Fruit fly (Drosophila melanogaster) whole organism, embryonic: ENCODE data around the gene Usf.
A peak's percentile ranks its signal among the peaks of the same experiment; 100 is the strongest.

ENCODE experiments used
- Bdp1 ChIP-seq: fragments of 200-800 bp; sonication (Bioruptor generic); optimal IDR thresholded peaks from 3 replicates; lab custom pipeline; 2016; ENCODE audit warnings: missing biosample characterization, missing genetic modification characterization
- C15 ChIP-seq: fragments of 200-800 bp; sonication (Bioruptor generic); IDR thresholded peaks from 3 replicates; pipeline ENCODE4 v1.3.6; 2022; ENCODE audit warnings: missing biosample characterization, missing genetic modification characterization
- CG12769 ChIP-seq: fragments of 200-800 bp; sonication (Bioruptor generic); optimal IDR thresholded peaks from 2 replicates; lab custom pipeline; 2019; ENCODE audit warnings: missing biosample characterization, mild to moderate bottlenecking, missing genetic modification characterization, moderate library complexity
- CG13296 ChIP-seq: fragments of 200-800 bp; sonication (Bioruptor generic); optimal IDR thresholded peaks from 3 replicates; lab custom pipeline; 2018; ENCODE audit warnings: missing biosample characterization, mild to moderate bottlenecking, missing genetic modification characterization
- CG14667 ChIP-seq: fragments of 200-800 bp; sonication (Bioruptor generic); IDR thresholded peaks from 2 replicates; pipeline ENCODE4 v1.3.6; 2022; ENCODE audit warnings: missing biosample characterization, missing genetic modification characterization
- CG14860 ChIP-seq: fragments of 200-800 bp; sonication (Bioruptor generic); IDR thresholded peaks from 3 replicates; pipeline ENCODE4 v1.3.6; 2022; ENCODE audit warnings: missing biosample characterization, missing genetic modification characterization; ENCODE audit not compliant: partially characterized antibody
- CG15073 ChIP-seq: fragments of 200-800 bp; sonication (Bioruptor generic); optimal IDR thresholded peaks from 2 replicates; lab custom pipeline; 2016; ENCODE audit warnings: missing biosample characterization, missing genetic modification characterization
- CG1602 ChIP-seq: fragments of 200-800 bp; sonication (Bioruptor generic); optimal IDR thresholded peaks from 3 replicates; lab custom pipeline; 2016; ENCODE audit warnings: missing biosample characterization, missing genetic modification characterization
- CG2199 ChIP-seq: fragments of 200-800 bp; sonication (Bioruptor generic); IDR thresholded peaks from 3 replicates; pipeline ENCODE4 v1.3.6; 2022; ENCODE audit warnings: missing biosample characterization, missing genetic modification characterization
- CG30431 ChIP-seq: fragments of 200-800 bp; sonication (Bioruptor generic); optimal IDR thresholded peaks from 2 replicates; lab custom pipeline; 2017; ENCODE audit warnings: missing biosample characterization, missing genetic modification characterization
- CG7357 ChIP-seq: fragments of 200-800 bp; sonication (Bioruptor generic); IDR thresholded peaks from 3 replicates; pipeline ENCODE4 v1.3.6; 2022; ENCODE audit warnings: missing biosample characterization, missing genetic modification characterization
- CG8281 ChIP-seq: fragments of 200-800 bp; sonication (Bioruptor generic); optimal IDR thresholded peaks from 2 replicates; lab custom pipeline; 2018; ENCODE audit warnings: missing biosample characterization, mild to moderate bottlenecking, missing genetic modification characterization, moderate library complexity
- CG9437 ChIP-seq: fragments of 200-800 bp; sonication (Bioruptor generic); optimal IDR thresholded peaks from 2 replicates; lab custom pipeline; 2018; ENCODE audit warnings: missing biosample characterization, mild to moderate bottlenecking, missing genetic modification characterization
- CTCF ChIP-seq: fragments of 200-800 bp; sonication (Bioruptor generic); optimal IDR thresholded peaks from 2 replicates; lab custom pipeline; 2017; ENCODE audit warnings: missing biosample characterization, mild to moderate bottlenecking, missing genetic modification characterization, moderate library complexity
- Deaf1 ChIP-seq: fragments of 200-800 bp; optimal IDR thresholded peaks from 3 replicates; lab custom pipeline; 2019; ENCODE audit warnings: missing biosample characterization, mild to moderate bottlenecking, missing genetic modification characterization, moderate library complexity
- Dll ChIP-seq: fragments of 200-800 bp; sonication (Bioruptor generic); IDR thresholded peaks from 4 replicates; pipeline ENCODE4 v1.3.6; 2022; ENCODE audit warnings: missing biosample characterization, missing genetic modification characterization; ENCODE audit not compliant: partially characterized antibody
- Dp ChIP-seq: fragments of 200-800 bp; sonication (Bioruptor generic); optimal IDR thresholded peaks from 2 replicates; lab custom pipeline; 2018; ENCODE audit warnings: missing biosample characterization, mild to moderate bottlenecking, missing genetic modification characterization, moderate library complexity
- Drgx ChIP-seq: fragments of 200-800 bp; sonication (Bioruptor generic); IDR thresholded peaks from 2 replicates; pipeline ENCODE4 v1.3.6; 2022; ENCODE audit warnings: missing biosample characterization, missing genetic modification characterization
- Lim3 ChIP-seq: fragments of 200-800 bp; sonication (Bioruptor generic); IDR thresholded peaks from 2 replicates; pipeline ENCODE4 v1.3.6; 2022; ENCODE audit warnings: missing biosample characterization, missing genetic modification characterization
- Meics ChIP-seq: fragments of 200-800 bp; sonication (Bioruptor generic); optimal IDR thresholded peaks from 2 replicates; lab custom pipeline; 2017; ENCODE audit warnings: missing biosample characterization, mild to moderate bottlenecking, missing genetic modification characterization
- Nf-YB ChIP-seq: fragments of 200-800 bp; sonication (Bioruptor generic); optimal IDR thresholded peaks from 3 replicates; lab custom pipeline; 2019; ENCODE audit warnings: missing biosample characterization, mild to moderate bottlenecking, missing genetic modification characterization, moderate library complexity
- Nf-YC ChIP-seq: fragments of 200-800 bp; optimal IDR thresholded peaks from 3 replicates; lab custom pipeline; 2019; ENCODE audit warnings: missing biosample characterization, mild to moderate bottlenecking, missing genetic modification characterization, moderate library complexity
- Opbp ChIP-seq: fragments of 200-800 bp; sonication (Bioruptor generic); IDR thresholded peaks from 3 replicates; pipeline ENCODE4 v1.3.6; 2022; ENCODE audit warnings: missing biosample characterization, missing genetic modification characterization; ENCODE audit not compliant: partially characterized antibody
- Pdp1 ChIP-seq, 2 experiments: fragments of 200-800 bp; sonication (Bioruptor generic); optimal IDR thresholded peaks; 3 replicates each; lab custom pipeline; 2016; ENCODE audit warnings: missing biosample characterization in 2 of 2, missing genetic modification characterization in 2 of 2, mild to moderate bottlenecking in 1 of 2, moderate library complexity in 1 of 2
- Ptx1 ChIP-seq: fragments of 200-800 bp; sonication (Bioruptor generic); IDR thresholded peaks from 2 replicates; pipeline ENCODE4 v1.3.6; 2022; ENCODE audit warnings: missing biosample characterization, missing genetic modification characterization
- Side ChIP-seq: fragments of 200-800 bp; sonication (Bioruptor generic); optimal IDR thresholded peaks from 2 replicates; lab custom pipeline; 2016; ENCODE audit warnings: missing biosample characterization, missing genetic modification characterization
- Six4 ChIP-seq: fragments of 200-800 bp; sonication (Bioruptor generic); optimal IDR thresholded peaks from 2 replicates; lab custom pipeline; 2016; ENCODE audit warnings: missing biosample characterization, missing genetic modification characterization
- Spps ChIP-seq: fragments of 200-800 bp; sonication (Bioruptor generic); optimal IDR thresholded peaks from 2 replicates; lab custom pipeline; 2018; ENCODE audit warnings: missing biosample characterization, mild to moderate bottlenecking, missing genetic modification characterization
- Ssrp ChIP-seq: fragments of 200-800 bp; sonication (Bioruptor generic); optimal IDR thresholded peaks from 2 replicates; lab custom pipeline; 2018; ENCODE audit warnings: missing biosample characterization, mild to moderate bottlenecking, missing genetic modification characterization, moderate library complexity
- aop ChIP-seq: fragments of 200-800 bp; sonication (Bioruptor generic); IDR thresholded peaks from 2 replicates; pipeline ENCODE4 v1.3.6; 2022; ENCODE audit warnings: missing biosample characterization, missing genetic modification characterization
- btn ChIP-seq: fragments of 200-800 bp; sonication (Bioruptor generic); optimal IDR thresholded peaks from 2 replicates; lab custom pipeline; 2016; ENCODE audit warnings: missing biosample characterization, missing genetic modification characterization
- cad ChIP-seq: fragments of >200 bp; optimal IDR thresholded peaks from 2 replicates; lab custom pipeline; 2017; ENCODE audit warnings: missing biosample characterization, missing genetic modification characterization
- cas ChIP-seq: fragments of 200-800 bp; sonication (Bioruptor generic); IDR thresholded peaks from 2 replicates; pipeline ENCODE4 v1.3.6; 2022; ENCODE audit warnings: missing biosample characterization, missing genetic modification characterization
- chinmo ChIP-seq: fragments of 200-800 bp; sonication (Bioruptor generic); IDR thresholded peaks from 4 replicates; pipeline ENCODE4 v1.3.6; 2022; ENCODE audit warnings: missing biosample characterization, missing genetic modification characterization; ENCODE audit not compliant: partially characterized antibody
- crc ChIP-seq: fragments of 200-800 bp; sonication (Bioruptor generic); optimal IDR thresholded peaks from 2 replicates; lab custom pipeline; 2016; ENCODE audit warnings: missing biosample characterization, missing genetic modification characterization
- dimm ChIP-seq: fragments of 200-800 bp; sonication (Bioruptor generic); IDR thresholded peaks from 2 replicates; pipeline ENCODE4 v1.3.6; 2022; ENCODE audit warnings: missing biosample characterization, missing genetic modification characterization
- gcm2 ChIP-seq: fragments of 200-800 bp; sonication (Bioruptor generic); optimal IDR thresholded peaks from 2 replicates; lab custom pipeline; 2016; ENCODE audit warnings: missing biosample characterization, missing genetic modification characterization
- ken ChIP-seq: fragments of 200-800 bp; sonication (Bioruptor generic); IDR thresholded peaks from 3 replicates; pipeline ENCODE4 v1.3.6; 2022; ENCODE audit warnings: missing biosample characterization, missing genetic modification characterization
- kni ChIP-seq: fragments of 200-800 bp; sonication (Bioruptor generic); optimal IDR thresholded peaks from 3 replicates; lab custom pipeline; 2017; ENCODE audit warnings: mild to moderate bottlenecking, missing biosample characterization, missing genetic modification reagents, missing genetic modification characterization
- nau ChIP-seq: fragments of 200-800 bp; sonication (Bioruptor generic); optimal IDR thresholded peaks from 3 replicates; lab custom pipeline; 2017; ENCODE audit warnings: missing biosample characterization, mild to moderate bottlenecking, missing genetic modification characterization, missing genetic modification reagents
- nerfin-2 ChIP-seq: fragments of 200-800 bp; sonication (Bioruptor generic); IDR thresholded peaks from 2 replicates; pipeline ENCODE4 v1.3.6; 2022; ENCODE audit warnings: missing biosample characterization, missing genetic modification characterization; ENCODE audit not compliant: partially characterized antibody
- pfk ChIP-seq: fragments of 200-800 bp; sonication (Bioruptor generic); optimal IDR thresholded peaks from 2 replicates; lab custom pipeline; 2018; ENCODE audit warnings: missing biosample characterization, mild to moderate bottlenecking, missing genetic modification characterization, moderate library complexity
- psq ChIP-seq: fragments of 200-800 bp; sonication (Bioruptor generic); optimal IDR thresholded peaks from 2 replicates; lab custom pipeline; 2017; ENCODE audit warnings: missing biosample characterization, missing genetic modification characterization
- pum ChIP-seq: fragments of 200-800 bp; sonication (Bioruptor generic); optimal IDR thresholded peaks from 2 replicates; lab custom pipeline; 2016; ENCODE audit warnings: missing biosample characterization, missing genetic modification characterization
- sim ChIP-seq: fragments of 200-800 bp; sonication (Bioruptor generic); IDR thresholded peaks from 2 replicates; pipeline ENCODE4 v1.3.6; 2022; ENCODE audit warnings: missing biosample characterization, missing genetic modification characterization
- slou ChIP-seq: fragments of 200-800 bp; sonication (Bioruptor generic); optimal IDR thresholded peaks from 3 replicates; lab custom pipeline; 2016; ENCODE audit warnings: missing biosample characterization, missing genetic modification characterization
- sob ChIP-seq: fragments of 200-800 bp; sonication (Bioruptor generic); IDR thresholded peaks from 2 replicates; pipeline ENCODE4 v1.3.6; 2022; ENCODE audit warnings: missing biosample characterization, missing genetic modification characterization
- sqz ChIP-seq: fragments of 200-800 bp; sonication (Bioruptor generic); optimal IDR thresholded peaks from 3 replicates; lab custom pipeline; 2018; ENCODE audit warnings: missing biosample characterization, mild to moderate bottlenecking, missing genetic modification characterization
- tap ChIP-seq: fragments of 200-800 bp; optimal IDR thresholded peaks from 3 replicates; lab custom pipeline; 2019; ENCODE audit warnings: missing biosample characterization, mild to moderate bottlenecking, missing genetic modification characterization, moderate library complexity
- zen ChIP-seq: fragments of 200-800 bp; sonication (Bioruptor generic); optimal IDR thresholded peaks from 3 replicates; lab custom pipeline; 2018; ENCODE audit warnings: missing biosample characterization, mild to moderate bottlenecking, missing genetic modification characterization, moderate library complexity
- zfh2 ChIP-seq: fragments of 200-800 bp; sonication (Bioruptor generic); optimal IDR thresholded peaks from 2 replicates; lab custom pipeline; 2016; ENCODE audit warnings: missing biosample characterization, missing genetic modification characterization

The Usf gene

dm6 chrX:4596467-4597183, 48.0 kb upstream of the Usf start (continued):
- TF ChIP-seq Lim3 (GFP tag; lab: Robert Waterston, UW) = no peak
- TF ChIP-seq C15 (GFP tag; lab: Robert Waterston, UW) = no peak
- TF ChIP-seq Dp (GFP tag; lab: Kevin White, UChicago) = no peak
- TF ChIP-seq CG2199 (GFP tag; lab: Robert Waterston, UW) = no peak
- TF ChIP-seq zfh2 (GFP tag; lab: Kevin White, UChicago) = no peak
- no peak for TF ChIP-seq sim (GFP tag; lab: Robert Waterston, UW)
- no peak for TF ChIP-seq cas
- TF ChIP-seq pfk (GFP tag; lab: Kevin White, UChicago) = no peak
- peak; percentile 11 for TF ChIP-seq CG12769 (tag; lab: Kevin White, UChicago)
- TF ChIP-seq Ssrp (tag; lab: Kevin White, UChicago) = no peak
- TF ChIP-seq nau (GFP tag; lab: Kevin White, UChicago) = no peak
- TF ChIP-seq CG30431 = no peak
- no peak for TF ChIP-seq tap (tag; lab: Kevin White, UChicago)
- TF ChIP-seq CG1602 (GFP tag; lab: Kevin White, UChicago) = no peak
- peak; percentile 19 for TF ChIP-seq kni
- no peak for TF ChIP-seq slou (GFP tag; lab: Kevin White, UChicago)
- no peak for TF ChIP-seq dimm (GFP tag; lab: Robert Waterston, UW)
- TF ChIP-seq btn (GFP tag; lab: Kevin White, UChicago) = no peak
- TF ChIP-seq sob = no peak
- TF ChIP-seq psq (GFP tag; lab: Kevin White, UChicago) = no peak
- no peak for TF ChIP-seq gcm2 (GFP tag; lab: Kevin White, UChicago)
- no peak for TF ChIP-seq CG8281 (tag; lab: Kevin White, UChicago)
- TF ChIP-seq CG14860 (GFP tag; lab: Robert Waterston, UW) = no peak
- TF ChIP-seq sqz (GFP tag; lab: Kevin White, UChicago) = peak; percentile 72
- TF ChIP-seq Side (GFP tag; lab: Kevin White, UChicago) = no peak
- no peak for TF ChIP-seq Six4 (GFP tag; lab: Kevin White, UChicago)
- peak in 1 of 2 experiments; percentile 9 for TF ChIP-seq Pdp1 (GFP tag; optimal IDR thresholded peaks at IDR 0.05; lab: Kevin White, UChicago)
- TF ChIP-seq chinmo (GFP tag; lab: Robert Waterston, UW) = 0 out of 4 replicates have a peak, but pooled peaks have one; percentile 30
- TF ChIP-seq CG15073 (GFP tag; lab: Kevin White, UChicago) = no peak
- no peak for TF ChIP-seq Meics (GFP tag; lab: Kevin White, UChicago)
- TF ChIP-seq Opbp (GFP tag; lab: Robert Waterston, UW) = no peak
- TF ChIP-seq zen (tag; lab: Kevin White, UChicago) = no peak
- TF ChIP-seq Ptx1 = no peak
- TF ChIP-seq Dll (GFP tag; lab: Robert Waterston, UW) = no peak
- no peak for TF ChIP-seq CTCF
- TF ChIP-seq crc (GFP tag; lab: Kevin White, UChicago) = no peak
- no peak for TF ChIP-seq nerfin-2
- peak; percentile 51 for TF ChIP-seq Deaf1 (tag; lab: Kevin White, UChicago)
- TF ChIP-seq CG13296 (GFP tag; lab: Kevin White, UChicago) = no peak
- no peak for TF ChIP-seq pum (GFP tag; lab: Kevin White, UChicago)
- TF ChIP-seq CG7357 = no peak
- peak; percentile 96 for TF ChIP-seq Nf-YB (GFP tag; lab: Kevin White, UChicago)
- no peak for TF ChIP-seq Spps (tag; lab: Kevin White, UChicago)
- no peak for TF ChIP-seq ken
- TF ChIP-seq Nf-YC (tag; lab: Kevin White, UChicago) = peak; percentile 91
- no peak for TF ChIP-seq aop (GFP tag; lab: Robert Waterston, UW)
- no peak for TF ChIP-seq Drgx
- no peak for TF ChIP-seq CG9437 (GFP tag; lab: Kevin White, UChicago)
- no peak for TF ChIP-seq cad
- no peak for TF ChIP-seq CG14667 (GFP tag; lab: Robert Waterston, UW)
- TF ChIP-seq Bdp1 (GFP tag; lab: Kevin White, UChicago) = no peak
